Worm (Caenorhabditis elegans) whole organism, L3 larva: Measurements from ENCODE around the gene tlp-1.

ENCODE experiments used
- elt-2 ChIP-seq: sonication (generic microtip); optimal IDR thresholded peaks from 2 replicates; lab custom pipeline; 2016; ENCODE audit warnings: missing genetic modification reagents, mild to moderate bottlenecking, missing genetic modification characterization, missing compliant biosample characterization
- nhr-23 ChIP-seq: fragments of 150-350 bp; optimal IDR thresholded peaks from 2 replicates; lab custom pipeline; 2014; ENCODE audit warnings: missing biosample characterization, missing genetic modification reagents, missing genetic modification characterization
- nhr-76 ChIP-seq: fragments of 150-350 bp; sonication (generic microtip); optimal IDR thresholded peaks from 5 replicates; lab custom pipeline; 2014; ENCODE audit warnings: missing biosample characterization, missing genetic modification characterization
- pqm-1 ChIP-seq: fragments of 150-350 bp; optimal IDR thresholded peaks from 2 replicates; lab custom pipeline; 2017; ENCODE audit warnings: missing biosample characterization, missing genetic modification characterization, inconsistent platforms
- zag-1 ChIP-seq: fragments of 150-350 bp; optimal IDR thresholded peaks from 2 replicates; lab custom pipeline; 2014; ENCODE audit warnings: missing biosample characterization, missing genetic modification characterization
- ztf-11 ChIP-seq: fragments of 150-350 bp; optimal IDR thresholded peaks from 2 replicates; lab custom pipeline; 2014; ENCODE audit warnings: missing biosample characterization, missing genetic modification characterization

ce11 chrIV:13727865-13728264 lies 24.0 kb upstream of the tlp-1 start:
- TF ChIP-seq elt-2 (peak; percentile 94), nhr-76 (no peak), zag-1 (tag; lab: Kevin White, UChicago) (no peak), pqm-1 (tag; lab: Kevin White, UChicago) (peak; percentile 82), ztf-11 (tag; lab: Kevin White, UChicago) (no peak), nhr-23 (tag; lab: Kevin White, UChicago) (no peak)
